Worm (Caenorhabditis elegans) whole organism, young adult: ENCODE data around the gene grd-12.
A peak's percentile ranks its signal among the peaks of the same experiment; 100 is the strongest.

Source experiments
- B0019.2 ChIP-seq: fragments of 200-800 bp; sonication (Bioruptor generic); conservative IDR thresholded peaks from 2 replicates; pipeline ENCODE4 v1.3.6; 2022; ENCODE audit warnings: missing genetic modification reagents, missing genetic modification characterization, missing compliant biosample characterization
- B0261.1 ChIP-seq: sonication (generic microtip); optimal IDR thresholded peaks from 2 replicates; lab custom pipeline; 2016; ENCODE audit warnings: mild to moderate bottlenecking, missing genetic modification characterization, moderate library complexity, missing compliant biosample characterization
- B0336.3 ChIP-seq: fragments of 200-800 bp; sonication (Bioruptor generic); IDR thresholded peaks from 2 replicates; pipeline ENCODE4 v1.3.6; 2022; ENCODE audit warnings: missing genetic modification characterization, missing compliant biosample characterization
- C17E4.6 ChIP-seq: fragments of 200-800 bp; sonication (Bioruptor generic); IDR thresholded peaks from 2 replicates; pipeline ENCODE4 v1.3.6; 2022; ENCODE audit warnings: missing genetic modification reagents, missing genetic modification characterization, missing compliant biosample characterization
- F39B2.1 ChIP-seq: fragments of 200-800 bp; sonication (Bioruptor generic); IDR thresholded peaks from 2 replicates; pipeline ENCODE4 v1.3.6; 2022; ENCODE audit warnings: missing genetic modification reagents, missing genetic modification characterization, missing compliant biosample characterization
- F57C9.4 ChIP-seq: sonication (generic microtip); optimal IDR thresholded peaks from 2 replicates; lab custom pipeline; 2017; ENCODE audit warnings: mild to moderate bottlenecking, missing genetic modification characterization, missing compliant biosample characterization
- Y53F4B.3 ChIP-seq: fragments of 200-800 bp; sonication (Bioruptor generic); IDR thresholded peaks from 2 replicates; pipeline ENCODE4 v1.3.6; 2022; ENCODE audit warnings: missing genetic modification reagents, missing genetic modification characterization, missing compliant biosample characterization
- Y79H2A.3 ChIP-seq: fragments of 200-800 bp; sonication (Bioruptor generic); conservative IDR thresholded peaks from 2 replicates; pipeline ENCODE4 v1.3.6; 2022; ENCODE audit warnings: missing genetic modification reagents, missing genetic modification characterization, missing compliant biosample characterization
- aptf-3 ChIP-seq: fragments of 200-800 bp; sonication (Bioruptor generic); IDR thresholded peaks from 2 replicates; pipeline ENCODE4 v1.3.6; 2022; ENCODE audit warnings: missing genetic modification characterization, missing compliant biosample characterization
- attf-3 ChIP-seq: fragments of 200-800 bp; sonication (Bioruptor generic); conservative IDR thresholded peaks from 2 replicates; pipeline ENCODE4 v1.3.6; 2022; ENCODE audit warnings: missing genetic modification reagents, missing genetic modification characterization, missing compliant biosample characterization
- ccch-3 ChIP-seq: fragments of 200-800 bp; sonication (Bioruptor generic); optimal IDR thresholded peaks from 2 replicates; lab custom pipeline; 2018; ENCODE audit warnings: mild to moderate bottlenecking, missing genetic modification characterization, missing compliant biosample characterization
- cebp-1 ChIP-seq, 2 experiments: fragments of 200-800 bp in 1 of 2; sonication (Bioruptor generic) in 1 of 2; sonication (generic microtip) in 1 of 2; IDR thresholded peaks in 1 of 2; optimal IDR thresholded peaks in 1 of 2; 2 replicates each; pipeline versions ENCODE4 v1.3.6 to Lab custom; 2017 to 2022; ENCODE audit warnings: missing compliant biosample characterization in 2 of 2, missing genetic modification characterization in 2 of 2, mild to moderate bottlenecking in 1 of 2, missing genetic modification reagents in 1 of 2, moderate library complexity in 1 of 2
- ceh-100 ChIP-seq: fragments of 200-800 bp; sonication (Bioruptor generic); IDR thresholded peaks from 2 replicates; pipeline ENCODE4 v1.3.6; 2022; ENCODE audit warnings: missing genetic modification reagents, missing genetic modification characterization, missing compliant biosample characterization
- chd-7 ChIP-seq: sonication (generic microtip); optimal IDR thresholded peaks from 2 replicates; lab custom pipeline; 2016; ENCODE audit warnings: mild to moderate bottlenecking, missing genetic modification characterization, moderate library complexity, missing compliant biosample characterization
- dox-1 ChIP-seq: fragments of 200-800 bp; sonication (Bioruptor generic); IDR thresholded peaks from 2 replicates; pipeline ENCODE4 v1.3.6; 2022; ENCODE audit warnings: missing genetic modification reagents, missing genetic modification characterization, missing compliant biosample characterization
- dpl-1 ChIP-seq: fragments of 150-350 bp; optimal IDR thresholded peaks from 2 replicates; lab custom pipeline; 2014; ENCODE audit warnings: missing biosample characterization, missing genetic modification reagents, missing genetic modification characterization
- egl-44 ChIP-seq: fragments of 200-800 bp; sonication (Bioruptor generic); IDR thresholded peaks from 2 replicates; pipeline ENCODE4 v1.3.6; 2022; ENCODE audit warnings: missing genetic modification reagents, missing genetic modification characterization, missing compliant biosample characterization
- egrh-3 ChIP-seq: fragments of 200-800 bp; sonication (Bioruptor generic); IDR thresholded peaks from 2 replicates; pipeline ENCODE4 v1.3.6; 2022; ENCODE audit warnings: missing genetic modification reagents, missing genetic modification characterization, missing compliant biosample characterization
- ekl-4 ChIP-seq: fragments of 200-800 bp; sonication (Bioruptor generic); IDR thresholded peaks from 2 replicates; pipeline ENCODE4 v1.3.6; 2022; ENCODE audit warnings: missing genetic modification reagents, missing genetic modification characterization, missing compliant biosample characterization
- him-1 ChIP-seq: sonication (generic microtip); optimal IDR thresholded peaks from 2 replicates; lab custom pipeline; 2016; ENCODE audit warnings: missing genotype, missing genetic modification reagents, missing genetic modification characterization, missing compliant biosample characterization
- hmg-1.2 ChIP-seq: fragments of 200-800 bp; sonication (Bioruptor generic); IDR thresholded peaks from 2 replicates; pipeline ENCODE4 v1.3.6; 2022; ENCODE audit warnings: missing genetic modification reagents, missing genetic modification characterization, missing compliant biosample characterization
- lin-26 ChIP-seq: fragments of 200-800 bp; sonication (Bioruptor generic); IDR thresholded peaks from 2 replicates; pipeline ENCODE4 v1.3.6; 2022; ENCODE audit warnings: missing genetic modification reagents, missing genetic modification characterization, missing compliant biosample characterization
- lin-54 ChIP-seq: fragments of 200-800 bp; sonication (Bioruptor generic); optimal IDR thresholded peaks from 2 replicates; lab custom pipeline; 2018; ENCODE audit warnings: mild to moderate bottlenecking, missing genetic modification characterization, missing compliant biosample characterization
- lsl-1 ChIP-seq: fragments of 200-800 bp; sonication (Bioruptor generic); optimal IDR thresholded peaks from 2 replicates; lab custom pipeline; 2018; ENCODE audit warnings: mild to moderate bottlenecking, missing genetic modification characterization, moderate library complexity, missing compliant biosample characterization
- lsy-27 ChIP-seq: sonication (generic microtip); optimal IDR thresholded peaks from 2 replicates; lab custom pipeline; 2017; ENCODE audit warnings: missing genetic modification characterization, mild to moderate bottlenecking, missing compliant biosample characterization, antibody characterized with exemption, missing genotype, borderline replicate concordance; ENCODE audit not compliant: insufficient read depth
- madf-3 ChIP-seq: fragments of 200-800 bp; sonication (Bioruptor generic); IDR thresholded peaks from 2 replicates; pipeline ENCODE4 v1.3.6; 2022; ENCODE audit warnings: missing genetic modification reagents, missing genetic modification characterization, missing compliant biosample characterization
- madf-6 ChIP-seq: fragments of 200-800 bp; sonication (Bioruptor generic); IDR thresholded peaks from 2 replicates; pipeline ENCODE4 v1.3.6; 2022; ENCODE audit warnings: missing genetic modification reagents, missing genetic modification characterization, missing compliant biosample characterization
- mcd-1 ChIP-seq: fragments of 200-800 bp; sonication (Bioruptor generic); IDR thresholded peaks from 2 replicates; pipeline ENCODE4 v1.3.6; 2022; ENCODE audit warnings: missing genetic modification reagents, missing genetic modification characterization, missing compliant biosample characterization
- nfyb-1 ChIP-seq: fragments of 200-800 bp; sonication (Bioruptor generic); IDR thresholded peaks from 2 replicates; pipeline ENCODE4 v1.3.6; 2022; ENCODE audit warnings: missing genetic modification reagents, missing genetic modification characterization, missing compliant biosample characterization
- nhr-179 ChIP-seq: sonication (generic microtip); optimal IDR thresholded peaks from 2 replicates; lab custom pipeline; 2016; ENCODE audit warnings: mild to moderate bottlenecking, missing genetic modification characterization, missing compliant biosample characterization
- nhr-80 ChIP-seq: sonication (generic microtip); optimal IDR thresholded peaks from 2 replicates; lab custom pipeline; 2016; ENCODE audit warnings: missing genetic modification characterization, missing compliant biosample characterization
- pbrm-1 ChIP-seq: fragments of 200-800 bp; sonication (Bioruptor generic); IDR thresholded peaks from 2 replicates; pipeline ENCODE4 v1.3.6; 2022; ENCODE audit warnings: missing genetic modification reagents, missing genetic modification characterization, missing compliant biosample characterization
- pha-4 ChIP-seq: fragments of 150-350 bp; sonication (generic microtip); optimal IDR thresholded peaks from 2 replicates; lab custom pipeline; 2014; ENCODE audit warnings: missing biosample characterization, missing genetic modification reagents, missing genetic modification characterization
- rpc-1 ChIP-seq, 2 experiments: fragments of 150-350 bp in 1 of 2; sonication (generic microtip) in 1 of 2; optimal IDR thresholded peaks; 2 replicates each; lab custom pipeline; 2014 to 2018; ENCODE audit warnings: missing biosample characterization in 1 of 2, missing genetic modification characterization in 1 of 2, missing genetic modification reagents in 1 of 2, missing genotype in 1 of 2
- sdz-38 ChIP-seq: sonication (generic microtip); optimal IDR thresholded peaks from 2 replicates; lab custom pipeline; 2016; ENCODE audit warnings: missing genotype, missing genetic modification characterization, missing compliant biosample characterization
- snpc-4 ChIP-seq, 5 experiments: fragments of 150-350 bp in 1 of 5; sonication (generic microtip) in 4 of 5; optimal IDR thresholded peaks; 2 replicates each; lab custom pipeline; 2014 to 2018; ENCODE audit warnings: missing genetic modification characterization in 5 of 5, missing biosample characterization in 3 of 5, antibody characterized with exemption in 2 of 5, mild to moderate bottlenecking in 2 of 5, missing compliant biosample characterization in 2 of 5, missing genotype in 2 of 5, moderate library complexity in 2 of 5, missing genetic modification reagents in 1 of 5
- tbp1 ChIP-seq: fragments of 200-800 bp; sonication (Bioruptor generic); optimal IDR thresholded peaks from 2 replicates; lab custom pipeline; 2018; ENCODE audit warnings: mild to moderate bottlenecking, missing genetic modification characterization, missing compliant biosample characterization
- ztf-18 ChIP-seq: sonication (generic microtip); optimal IDR thresholded peaks from 2 replicates; lab custom pipeline; 2016; ENCODE audit warnings: missing genotype, mild to moderate bottlenecking, missing genetic modification characterization, missing compliant biosample characterization
- ztf-22 ChIP-seq: fragments of 200-800 bp; sonication (Bioruptor generic); optimal IDR thresholded peaks from 2 replicates; lab custom pipeline; 2018; ENCODE audit warnings: mild to moderate bottlenecking, missing genetic modification characterization, moderate library complexity, missing compliant biosample characterization

The grd-12 gene

DNA sequence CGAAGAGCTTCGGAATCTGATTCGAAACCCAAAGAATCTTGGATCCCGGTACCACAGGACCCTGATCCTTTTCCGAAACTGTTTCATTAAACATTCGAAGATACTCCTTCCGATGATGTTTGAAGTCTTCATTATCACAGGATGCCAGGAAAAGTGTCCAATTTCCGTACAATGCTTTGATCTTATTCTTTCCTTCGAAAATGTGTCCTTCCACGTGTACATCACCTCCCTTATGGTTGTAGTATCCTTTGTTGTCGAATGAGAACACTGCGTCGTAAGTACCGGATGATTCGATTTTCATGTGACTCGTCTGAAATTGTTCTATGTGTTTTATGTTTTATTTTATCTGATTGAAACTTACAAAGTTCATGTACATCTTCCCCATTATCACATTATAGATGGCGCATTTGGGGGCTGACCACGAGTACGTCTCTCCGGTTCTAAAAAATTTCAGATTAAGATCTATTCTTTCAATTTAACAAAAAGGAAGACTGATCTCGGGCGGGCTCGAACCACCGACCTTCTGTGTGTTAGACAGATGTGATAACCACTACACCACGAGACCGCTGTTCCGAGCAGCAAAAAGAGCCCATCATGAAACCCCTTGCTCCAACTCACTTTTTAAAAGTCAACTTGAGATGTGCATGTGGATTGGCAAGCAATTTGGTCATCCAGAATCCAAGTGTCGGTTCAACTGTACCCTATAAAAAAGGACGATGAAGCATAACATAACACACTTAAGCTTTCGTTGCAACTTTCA, 34.4 kb downstream of the grd-12 start:
- TF ChIP-seq sdz-38 (tag; lab: Kevin White, UChicago) (no peak), B0261.1 (tag; lab: Kevin White, UChicago) (peak; percentile 76), pha-4 (no peak), nfyb-1 (GFP tag; lab: Robert Waterston, UW) (0 out of 2 replicates have a peak, but pooled peaks have one; percentile 62), pbrm-1 (GFP tag; lab: Robert Waterston, UW) (peak; percentile 45; the same call in 1 of the 2 replicates), B0336.3 (GFP tag; lab: Robert Waterston, UW) (0 out of 2 replicates have a peak, but pooled peaks have one; percentile 38), rpc-1 (optimal IDR thresholded peaks at IDR 0.05; lab: Kevin White, UChicago) (peak; percentile 53), rpc-1 (tag; optimal IDR thresholded peaks at IDR 0.05; lab: Kevin White, UChicago) (peak; percentile 70), ztf-18 (tag; lab: Kevin White, UChicago) (no peak), ceh-100 (peak; percentile 45), madf-6 (GFP tag; lab: Robert Waterston, UW) (0 out of 2 replicates have a peak, but pooled peaks have one; percentile 34), F57C9.4 (tag; lab: Kevin White, UChicago) (no peak), him-1 (tag; lab: Kevin White, UChicago) (peak; percentile 65), Y53F4B.3 (GFP tag; lab: Robert Waterston, UW) (0 out of 2 replicates have a peak, but pooled peaks have one; percentile 40), F39B2.1 (GFP tag; lab: Robert Waterston, UW) (no peak), attf-3 (GFP tag; lab: Robert Waterston, UW) (no peak; the same call in 1 of the 2 replicates), lsl-1 (peak; percentile 17), C17E4.6 (no peak), egrh-3 (GFP tag; lab: Robert Waterston, UW) (no peak), ccch-3 (no peak), cebp-1 (GFP tag; IDR thresholded peaks at IDR 0.05; lab: Robert Waterston, UW) (no peak), cebp-1 (tag; optimal IDR thresholded peaks at IDR 0.05; lab: Kevin White, UChicago) (peak; percentile 13), aptf-3 (GFP tag; lab: Robert Waterston, UW) (no peak), mcd-1 (GFP tag; lab: Robert Waterston, UW) (0 out of 2 replicates have a peak, but pooled peaks have one; percentile 34), dox-1 (GFP tag; lab: Robert Waterston, UW) (0 out of 2 replicates have a peak, but pooled peaks have one; percentile 29), egl-44 (GFP tag; lab: Robert Waterston, UW) (no peak), lin-26 (GFP tag; lab: Robert Waterston, UW) (peak; percentile 61; the same call in 1 of the 2 replicates), dpl-1 (GFP tag; lab: Kevin White, UChicago) (no peak), ztf-22 (GFP tag; lab: Kevin White, UChicago) (no peak), tbp1 (GFP tag; lab: Kevin White, UChicago) (peak; percentile 88), lin-54 (GFP tag; lab: Kevin White, UChicago) (no peak), lsy-27 (no peak), Y79H2A.3 (GFP tag; lab: Robert Waterston, UW) (0 out of 2 replicates have a peak, but pooled peaks have one; percentile 31), B0019.2 (GFP tag; lab: Robert Waterston, UW) (0 out of 2 replicates have a peak, but pooled peaks have one; percentile 6), chd-7 (tag; lab: Kevin White, UChicago) (no peak), madf-3 (GFP tag; lab: Robert Waterston, UW) (no peak), nhr-80 (tag; lab: Kevin White, UChicago) (peak; percentile 9), nhr-179 (tag; lab: Kevin White, UChicago) (no peak), ekl-4 (GFP tag; lab: Robert Waterston, UW) (no peak), hmg-1.2 (GFP tag; lab: Robert Waterston, UW) (peak; percentile 46), snpc-4 (GFP tag; optimal IDR thresholded peaks at IDR 0.05; lab: Kevin White, UChicago) (no peak), snpc-4 (tag; optimal IDR thresholded peaks at IDR 0.05; lab: Kevin White, UChicago) (peak in 1 of 4 experiments; percentile 59)
